Fruit fly (Drosophila melanogaster) whole organism, adult: ENCODE results near the gene kairos.

Experiments used
- CG11617 ChIP-seq: fragments of 200-800 bp; sonication (Bioruptor generic); optimal IDR thresholded peaks from 2 replicates; lab custom pipeline; 2017; ENCODE audit warnings: mild to moderate bottlenecking, missing biosample characterization, missing genetic modification reagents, missing genetic modification characterization
- CG12768 ChIP-seq: fragments of 200-800 bp; sonication (Bioruptor generic); optimal IDR thresholded peaks from 2 replicates; lab custom pipeline; 2017; ENCODE audit warnings: missing biosample characterization, missing genetic modification characterization, mild to moderate bottlenecking, moderate library complexity, missing genetic modification reagents
- CG14711 ChIP-seq: fragments of 200-800 bp; sonication (Bioruptor generic); optimal IDR thresholded peaks from 2 replicates; lab custom pipeline; 2018; ENCODE audit warnings: missing biosample characterization, mild to moderate bottlenecking, missing genetic modification characterization, moderate library complexity
- CG1620 ChIP-seq: fragments of 200-800 bp; sonication (Bioruptor generic); optimal IDR thresholded peaks from 2 replicates; lab custom pipeline; 2016; ENCODE audit warnings: missing biosample characterization, missing genetic modification characterization
- CG33017 ChIP-seq: fragments of 200-800 bp; sonication (Bioruptor generic); optimal IDR thresholded peaks from 2 replicates; lab custom pipeline; 2018; ENCODE audit warnings: missing biosample characterization, mild to moderate bottlenecking, missing genetic modification characterization, moderate library complexity
- CG5204 ChIP-seq: fragments of 200-800 bp; sonication (Bioruptor generic); optimal IDR thresholded peaks from 2 replicates; lab custom pipeline; 2016; ENCODE audit warnings: missing biosample characterization, missing genetic modification characterization
- CG7045 ChIP-seq: fragments of 200-800 bp; sonication (Bioruptor generic); optimal IDR thresholded peaks from 2 replicates; lab custom pipeline; 2017; ENCODE audit warnings: missing biosample characterization, mild to moderate bottlenecking, missing genetic modification characterization
- CG7101 ChIP-seq: fragments of 200-800 bp; sonication (Bioruptor generic); optimal IDR thresholded peaks from 2 replicates; lab custom pipeline; 2018; ENCODE audit warnings: missing biosample characterization, mild to moderate bottlenecking, missing genetic modification characterization, moderate library complexity
- Clk ChIP-seq: fragments of 200-800 bp; sonication (Bioruptor generic); optimal IDR thresholded peaks from 2 replicates; lab custom pipeline; 2017; ENCODE audit warnings: missing biosample characterization, missing genetic modification characterization
- Crg-1 ChIP-seq: fragments of 200-800 bp; sonication (Bioruptor generic); optimal IDR thresholded peaks from 2 replicates; lab custom pipeline; 2016; ENCODE audit warnings: missing biosample characterization, missing genetic modification characterization
- Hr96 ChIP-seq: fragments of 200-800 bp; sonication (Bioruptor generic); optimal IDR thresholded peaks from 2 replicates; lab custom pipeline; 2016; ENCODE audit warnings: missing biosample characterization, missing genetic modification characterization
- Mnt ChIP-seq: fragments of 200-800 bp; sonication (Bioruptor generic); optimal IDR thresholded peaks from 2 replicates; lab custom pipeline; 2016; ENCODE audit warnings: missing biosample characterization, mild to moderate bottlenecking, missing genetic modification characterization
- bab1 ChIP-seq: fragments of 200-800 bp; sonication (Bioruptor generic); optimal IDR thresholded peaks from 3 replicates; lab custom pipeline; 2019; ENCODE audit warnings: missing biosample characterization, mild to moderate bottlenecking, missing genetic modification characterization, moderate library complexity
- cic ChIP-seq: fragments of 200-800 bp; sonication (Bioruptor generic); optimal IDR thresholded peaks from 2 replicates; lab custom pipeline; 2017; ENCODE audit warnings: missing biosample characterization, mild to moderate bottlenecking, missing genetic modification characterization, moderate library complexity
- cnc ChIP-seq, 2 experiments: fragments of >200 bp; optimal IDR thresholded peaks; 2 replicates each; lab custom pipeline; 2017
- kay ChIP-seq: fragments of 200-800 bp; sonication (Bioruptor generic); peaks from one replicate; lab custom pipeline; 2016; ENCODE audit warnings: missing biosample characterization, missing genetic modification characterization, borderline replicate concordance
- ovo ChIP-seq: fragments of 200-800 bp; sonication (Bioruptor generic); optimal IDR thresholded peaks from 2 replicates; lab custom pipeline; 2016; ENCODE audit warnings: missing biosample characterization, missing genetic modification characterization
- tj ChIP-seq: fragments of 200-800 bp; sonication (Bioruptor generic); optimal IDR thresholded peaks from 3 replicates; lab custom pipeline; 2017; ENCODE audit warnings: missing biosample characterization, mild to moderate bottlenecking, missing genetic modification characterization, moderate library complexity
- toe ChIP-seq: fragments of 200-800 bp; sonication (Bioruptor generic); optimal IDR thresholded peaks from 2 replicates; lab custom pipeline; 2016; ENCODE audit warnings: missing biosample characterization, missing genetic modification characterization

kairos gene

dm6 chrX:18278706-18279105 is 77.3 kb downstream of the kairos start:
- TF ChIP-seq cic (GFP tag; lab: Kevin White, UChicago) (no peak), Clk (GFP tag; lab: Kevin White, UChicago) (no peak), cnc (optimal IDR thresholded peaks at IDR 0.05; lab: Kevin White, UChicago) (no peak), CG33017 (no peak), CG7045 (GFP tag; lab: Kevin White, UChicago) (no peak), CG7101 (tag; lab: Kevin White, UChicago) (no peak), Mnt (no peak), Crg-1 (GFP tag; lab: Kevin White, UChicago) (no peak), ovo (GFP tag; lab: Kevin White, UChicago) (no peak)

dm6 chrX:18276485-18277321 is 79.3 kb downstream of the kairos start, which contains the start of gene upd3:
upd3 (plus strand) TSS chrX:18277233.
- TF ChIP-seq toe: no peak

dm6 chrX:18275902-18276301 is 80.1 kb downstream of the kairos start:
- TF ChIP-seq CG7045 (GFP tag; lab: Kevin White, UChicago): no peak
- no peak for TF ChIP-seq CG11617 (GFP tag; lab: Kevin White, UChicago)
- TF ChIP-seq kay: peak; percentile 36
- TF ChIP-seq cnc (optimal IDR thresholded peaks at IDR 0.05; lab: Kevin White, UChicago): no peak
- TF ChIP-seq CG5204 (GFP tag; lab: Kevin White, UChicago): no peak
- no peak for TF ChIP-seq cic (GFP tag; lab: Kevin White, UChicago)
- no peak for TF ChIP-seq CG14711

dm6 chrX:18273180-18274016 is 82.6 kb downstream of the kairos start:
- TF ChIP-seq CG1620 (GFP tag; lab: Kevin White, UChicago) (no peak), Mnt (no peak), bab1 (GFP tag; lab: Kevin White, UChicago) (no peak), CG11617 (GFP tag; lab: Kevin White, UChicago) (no peak), CG33017 (no peak), tj (GFP tag; lab: Kevin White, UChicago) (no peak), Hr96 (GFP tag; lab: Kevin White, UChicago) (no peak), CG12768 (GFP tag; lab: Kevin White, UChicago) (no peak), CG14711 (no peak), ovo (GFP tag; lab: Kevin White, UChicago) (no peak), cnc (optimal IDR thresholded peaks at IDR 0.05; lab: Kevin White, UChicago) (no peak), Clk (GFP tag; lab: Kevin White, UChicago) (no peak), cic (GFP tag; lab: Kevin White, UChicago) (no peak)
